Worm (Caenorhabditis elegans): ENCODE data around the gene rps-24.

- TF ChIP-seq snpc-4 (tag; optimal IDR thresholded peaks at IDR 0.05) (no peak), nhr-237 (tag; optimal IDR thresholded peaks at IDR 0.05) (no peak), unc-39 (tag; optimal IDR thresholded peaks at IDR 0.05) (no peak), attf-4 (tag; optimal IDR thresholded peaks at IDR 0.05) (no peak), egl-43 (GFP tag; IDR thresholded peaks at IDR 0.05) (peak; percentile 88), ceh-82 (tag; optimal IDR thresholded peaks at IDR 0.05) (no peak), pqm-1 (tag; optimal IDR thresholded peaks at IDR 0.05) (peak; percentile 54), unc-62 (GFP tag; optimal IDR thresholded peaks at IDR 0.05 in 1 of 2) (no peak), unc-62 (tag; optimal IDR thresholded peaks at IDR 0.05) (no peak), mdl-1 (tag; optimal IDR thresholded peaks at IDR 0.05) (peak in 1 of 2 experiments; percentile 20), tag-97 (GFP tag; IDR thresholded peaks at IDR 0.05) (no peak), T26A8.4 (GFP tag; IDR thresholded peaks at IDR 0.05) (peak; percentile 90), fos-1 (tag; optimal IDR thresholded peaks at IDR 0.05) (no peak)
Observed at ce11 chrIV:390279-390678, 4.6 kb downstream of the rps-24 start, which contains the start of the genes ears-2 and uncp-18.
